Worm (Caenorhabditis elegans) whole organism, L1 larva: Measurements from ENCODE around the gene nhr-91.

ENCODE experiments used
- C04F5.9 ChIP-seq: sonication (generic microtip); optimal IDR thresholded peaks from 2 replicates; lab custom pipeline; 2016; ENCODE audit warnings: missing genetic modification characterization, missing compliant biosample characterization
- aha-1 ChIP-seq: fragments of 150-350 bp; optimal IDR thresholded peaks from 2 replicates; lab custom pipeline; 2014; ENCODE audit warnings: missing biosample characterization, missing genetic modification characterization
- alr-1 ChIP-seq: fragments of 200-800 bp; sonication (Bioruptor generic); optimal IDR thresholded peaks from 2 replicates; lab custom pipeline; 2018; ENCODE audit warnings: borderline replicate concordance, mild to moderate bottlenecking, missing genetic modification characterization, missing compliant biosample characterization
- aly-2 ChIP-seq: fragments of 150-350 bp; optimal IDR thresholded peaks from 2 replicates; lab custom pipeline; 2014; ENCODE audit warnings: missing biosample characterization, missing genetic modification characterization
- ama-1 ChIP-seq: fragments of 150-350 bp; optimal IDR thresholded peaks from 2 replicates; lab custom pipeline; 2014
- dsc-1 ChIP-seq: sonication (generic microtip); optimal IDR thresholded peaks from 2 replicates; lab custom pipeline; 2016; ENCODE audit warnings: mild to moderate bottlenecking, missing genetic modification characterization, missing compliant biosample characterization
- efl-1 ChIP-seq, 4 experiments: fragments of 150-350 bp; optimal IDR thresholded peaks in 3 of 4; peaks in 1 of 4; 1 replicate in 1 of 4; 2 replicates in 3 of 4; lab custom pipeline; 2014; ENCODE audit warnings: missing biosample characterization in 2 of 4, missing genetic modification characterization in 2 of 4, missing genetic modification reagents in 2 of 4
- efl-3 ChIP-seq: fragments of 200-800 bp; sonication (Bioruptor generic); optimal IDR thresholded peaks from 2 replicates; lab custom pipeline; 2018; ENCODE audit warnings: mild to moderate bottlenecking, missing genetic modification characterization, missing compliant biosample characterization
- elt-2 ChIP-seq: sonication (generic microtip); optimal IDR thresholded peaks from 2 replicates; lab custom pipeline; 2016; ENCODE audit warnings: missing genetic modification characterization, mild to moderate bottlenecking, inconsistent platforms, missing compliant biosample characterization, missing genetic modification reagents
- elt-3 ChIP-seq, 6 experiments: fragments of 150-350 bp in 1 of 6; sonication (generic microtip); optimal IDR thresholded peaks; 2 replicates each; lab custom pipeline; 2017 to 2018; ENCODE audit warnings: missing biosample characterization in 6 of 6, missing genetic modification characterization in 6 of 6, inconsistent platforms in 1 of 6
- fkh-10 ChIP-seq: sonication (generic microtip); optimal IDR thresholded peaks from 2 replicates; lab custom pipeline; 2017; ENCODE audit warnings: missing biosample characterization, missing genetic modification reagents, missing genetic modification characterization
- fos-1 ChIP-seq: fragments of 150-350 bp; optimal IDR thresholded peaks from 2 replicates; lab custom pipeline; 2014; ENCODE audit warnings: missing biosample characterization, missing genetic modification characterization
- grh-1 ChIP-seq: fragments of 200-800 bp; sonication (Bioruptor generic); IDR thresholded peaks from 2 replicates; pipeline ENCODE4 v1.3.6; 2022; ENCODE audit warnings: missing genetic modification reagents, missing genetic modification characterization, missing compliant biosample characterization
- hlh-4 ChIP-seq: sonication (generic microtip); optimal IDR thresholded peaks from 2 replicates; lab custom pipeline; 2016; ENCODE audit warnings: mild to moderate bottlenecking, missing genetic modification characterization, missing compliant biosample characterization
- hpl-2 ChIP-seq: fragments of 150-350 bp; optimal IDR thresholded peaks from 2 replicates; lab custom pipeline; 2014; ENCODE audit warnings: missing biosample characterization, missing genetic modification reagents, missing genetic modification characterization
- jun-1 ChIP-seq: fragments of 150-350 bp; optimal IDR thresholded peaks from 2 replicates; lab custom pipeline; 2014; ENCODE audit warnings: missing biosample characterization, missing genetic modification reagents, missing genetic modification characterization
- lin-14 ChIP-seq: fragments of 200-800 bp; sonication (Bioruptor generic); optimal IDR thresholded peaks from 2 replicates; lab custom pipeline; 2018; ENCODE audit warnings: mild to moderate bottlenecking, missing genetic modification characterization, moderate library complexity, missing compliant biosample characterization
- mab-9 ChIP-seq: fragments of 200-800 bp; sonication (Bioruptor generic); IDR thresholded peaks from 2 replicates; pipeline ENCODE4 v1.3.6; 2022; ENCODE audit warnings: missing genetic modification reagents, missing genetic modification characterization, missing compliant biosample characterization
- nhr-11 ChIP-seq: fragments of 150-350 bp; optimal IDR thresholded peaks from 2 replicates; lab custom pipeline; 2014; ENCODE audit warnings: missing biosample characterization, missing genetic modification characterization
- nhr-12 ChIP-seq: sonication (generic microtip); optimal IDR thresholded peaks from 2 replicates; lab custom pipeline; 2017; ENCODE audit warnings: missing biosample characterization, missing genetic modification characterization
- nhr-19 ChIP-seq: fragments of 200-800 bp; sonication (Bioruptor generic); conservative IDR thresholded peaks from 2 replicates; pipeline ENCODE4 v1.3.6; 2022; ENCODE audit warnings: missing genetic modification characterization, missing compliant biosample characterization
- nhr-20 ChIP-seq: sonication (generic microtip); optimal IDR thresholded peaks from 2 replicates; lab custom pipeline; 2016; ENCODE audit warnings: mild to moderate bottlenecking, missing genetic modification characterization, missing compliant biosample characterization
- nhr-237 ChIP-seq: fragments of 150-350 bp; optimal IDR thresholded peaks from 2 replicates; lab custom pipeline; 2014; ENCODE audit warnings: missing biosample characterization, missing genetic modification characterization
- nhr-71 ChIP-seq: sonication (generic microtip); optimal IDR thresholded peaks from 2 replicates; lab custom pipeline; 2016; ENCODE audit warnings: mild to moderate bottlenecking, missing genetic modification characterization, moderate library complexity, missing compliant biosample characterization
- nhr-76 ChIP-seq: sonication (generic microtip); optimal IDR thresholded peaks from 2 replicates; lab custom pipeline; 2017; ENCODE audit warnings: missing biosample characterization, missing genetic modification characterization
- pax-3 ChIP-seq: fragments of 200-800 bp; sonication (Bioruptor generic); optimal IDR thresholded peaks from 2 replicates; lab custom pipeline; 2018; ENCODE audit warnings: mild to moderate bottlenecking, missing genetic modification characterization, moderate library complexity, missing compliant biosample characterization
- pqm-1 ChIP-seq: sonication (generic microtip); optimal IDR thresholded peaks from 3 replicates; lab custom pipeline; 2017; ENCODE audit warnings: missing biosample characterization, missing genetic modification characterization
- skn-1 ChIP-seq: fragments of 150-350 bp; optimal IDR thresholded peaks from 2 replicates; lab custom pipeline; 2014; ENCODE audit warnings: missing biosample characterization, missing genetic modification characterization
- snpc-4 ChIP-seq: fragments of 150-350 bp; optimal IDR thresholded peaks from 2 replicates; lab custom pipeline; 2014; ENCODE audit warnings: missing biosample characterization, missing genetic modification characterization
- sox-4 ChIP-seq: sonication (generic microtip); optimal IDR thresholded peaks from 2 replicates; lab custom pipeline; 2016; ENCODE audit warnings: missing genetic modification characterization, missing compliant biosample characterization
- sptf-1 ChIP-seq: fragments of 150-350 bp; optimal IDR thresholded peaks from 2 replicates; lab custom pipeline; 2014; ENCODE audit warnings: missing biosample characterization, missing genetic modification characterization
- sup-37 ChIP-seq: fragments of 200-800 bp; sonication (Bioruptor generic); optimal IDR thresholded peaks from 2 replicates; lab custom pipeline; 2018; ENCODE audit warnings: mild to moderate bottlenecking, missing genetic modification characterization, missing compliant biosample characterization
- unc-62 ChIP-seq: fragments of 150-350 bp; optimal IDR thresholded peaks from 2 replicates; lab custom pipeline; 2014; ENCODE audit warnings: missing biosample characterization, missing genetic modification reagents, missing genetic modification characterization
- unc-86 ChIP-seq: sonication (generic microtip); optimal IDR thresholded peaks from 2 replicates; lab custom pipeline; 2016; ENCODE audit warnings: missing genetic modification characterization, missing compliant biosample characterization
- vab-15 ChIP-seq: sonication (generic microtip); optimal IDR thresholded peaks from 2 replicates; lab custom pipeline; 2017; ENCODE audit warnings: missing genotype, mild to moderate bottlenecking, missing genetic modification characterization, missing compliant biosample characterization
- xbp-1 ChIP-seq: sonication (generic microtip); optimal IDR thresholded peaks from 2 replicates; lab custom pipeline; 2016; ENCODE audit warnings: missing genetic modification characterization, missing compliant biosample characterization
- zip-4 ChIP-seq: fragments of 200-800 bp; sonication (Bioruptor generic); optimal IDR thresholded peaks from 2 replicates; lab custom pipeline; 2018; ENCODE audit warnings: mild to moderate bottlenecking, missing genetic modification characterization, moderate library complexity, missing compliant biosample characterization
- ztf-11 ChIP-seq, 2 experiments: sonication (generic microtip); optimal IDR thresholded peaks; 2 replicates each; lab custom pipeline; 2016 to 2017; ENCODE audit warnings: missing genetic modification characterization in 2 of 2, missing biosample characterization in 1 of 2, missing compliant biosample characterization in 1 of 2
- ztf-4 ChIP-seq: fragments of 150-350 bp; optimal IDR thresholded peaks from 2 replicates; lab custom pipeline; 2014; ENCODE audit warnings: missing biosample characterization, missing genetic modification characterization

Gene nhr-91

ce11 chrX:15355603-15356002 is 46.4 kb downstream of the nhr-91 start (continued):
- no peak for TF ChIP-seq nhr-11 (tag; lab: Kevin White, UChicago)
- TF ChIP-seq dsc-1 (tag; lab: Kevin White, UChicago), result peak; percentile 69
- no peak for TF ChIP-seq nhr-19 (GFP tag; lab: Robert Waterston, UW)
- no peak for TF ChIP-seq elt-3 (tag; optimal IDR thresholded peaks at IDR 0.05; lab: Kevin White, UChicago)
- no peak for TF ChIP-seq mab-9 (GFP tag; lab: Robert Waterston, UW)
- TF ChIP-seq unc-86 (tag; lab: Kevin White, UChicago), result peak; percentile 76
- TF ChIP-seq ama-1, result no peak
- TF ChIP-seq unc-62 (GFP tag; lab: Kevin White, UChicago), result no peak
- TF ChIP-seq sup-37 (GFP tag; lab: Kevin White, UChicago), result no peak
- TF ChIP-seq ztf-11 (tag; optimal IDR thresholded peaks at IDR 0.05; lab: Kevin White, UChicago), result no peak
- TF ChIP-seq xbp-1 (tag; lab: Kevin White, UChicago), result no peak
- no peak for TF ChIP-seq nhr-76
- TF ChIP-seq jun-1 (tag; lab: Kevin White, UChicago), result no peak
- TF ChIP-seq skn-1 (tag; lab: Kevin White, UChicago), result no peak
- TF ChIP-seq zip-4 (GFP tag; lab: Kevin White, UChicago), result no peak
- TF ChIP-seq lin-14, result peak; percentile 70
- TF ChIP-seq nhr-71 (tag; lab: Kevin White, UChicago), result peak; percentile 63
- TF ChIP-seq efl-3, result no peak
- no peak for TF ChIP-seq hlh-4
- TF ChIP-seq hpl-2 (GFP tag; lab: Kevin White, UChicago), result no peak
- no peak for TF ChIP-seq aly-2
- no peak for TF ChIP-seq alr-1 (tag; lab: Kevin White, UChicago)
- TF ChIP-seq nhr-12, result no peak
- no peak for TF ChIP-seq ztf-4 (tag; lab: Kevin White, UChicago)
- no peak for TF ChIP-seq elt-2 (tag; lab: Kevin White, UChicago)
- no peak for TF ChIP-seq sptf-1 (tag; lab: Kevin White, UChicago)
- TF ChIP-seq aha-1 (tag; lab: Kevin White, UChicago), result no peak
- TF ChIP-seq fos-1 (tag; lab: Kevin White, UChicago), result peak; percentile 17
- TF ChIP-seq grh-1, result no peak
- TF ChIP-seq nhr-20, result no peak
- no peak for TF ChIP-seq pax-3 (tag; lab: Kevin White, UChicago)
- no peak for TF ChIP-seq nhr-237 (tag; lab: Kevin White, UChicago)
- no peak for TF ChIP-seq vab-15 (tag; lab: Kevin White, UChicago)
- TF ChIP-seq fkh-10 (GFP tag; lab: Kevin White, UChicago), result peak; percentile 33
- no peak for TF ChIP-seq C04F5.9 (tag; lab: Kevin White, UChicago)
- TF ChIP-seq pqm-1 (tag; lab: Kevin White, UChicago), result no peak
- TF ChIP-seq sox-4 (tag; lab: Kevin White, UChicago), result no peak

- no peak for TF ChIP-seq efl-1 (optimal IDR thresholded peaks at IDR 0.05; lab: Kevin White, UChicago)
- TF ChIP-seq efl-1 (GFP tag; optimal IDR thresholded peaks at IDR 0.05 in 1 of 2; lab: Kevin White, UChicago), result peak in 1 of 2 experiments; percentile 91
- TF ChIP-seq nhr-71 (tag; lab: Kevin White, UChicago), result no peak
- peak; percentile 91 for TF ChIP-seq snpc-4
These were observed 53.2 kb downstream of the nhr-91 start for ce11 chrX:15362152-15362922.
